Worm (Caenorhabditis elegans) whole organism, L1 larva: ENCODE measurements around the gene C44C10.5.
A peak's percentile ranks its signal among the peaks of the same experiment; 100 is the strongest.

ENCODE experiments used
- C16A3.4 ChIP-seq: fragments of 150-350 bp; optimal IDR thresholded peaks from 2 replicates; lab custom pipeline; 2014; ENCODE audit warnings: missing biosample characterization, missing genetic modification characterization
- C34B4.2 ChIP-seq: sonication (generic microtip); optimal IDR thresholded peaks from 2 replicates; lab custom pipeline; 2017; ENCODE audit warnings: mild to moderate bottlenecking, missing genetic modification characterization, missing compliant biosample characterization
- Y116A8C.19 ChIP-seq: sonication (generic microtip); optimal IDR thresholded peaks from 2 replicates; lab custom pipeline; 2016; ENCODE audit warnings: missing compliant biosample characterization, missing genetic modification characterization, borderline replicate concordance
- alr-1 ChIP-seq: fragments of 200-800 bp; sonication (Bioruptor generic); optimal IDR thresholded peaks from 2 replicates; lab custom pipeline; 2018; ENCODE audit warnings: borderline replicate concordance, mild to moderate bottlenecking, missing genetic modification characterization, missing compliant biosample characterization
- aly-2 ChIP-seq: fragments of 150-350 bp; optimal IDR thresholded peaks from 2 replicates; lab custom pipeline; 2014; ENCODE audit warnings: missing biosample characterization, missing genetic modification characterization
- blmp-1 ChIP-seq: fragments of 150-350 bp; optimal IDR thresholded peaks from 2 replicates; lab custom pipeline; 2014; ENCODE audit warnings: missing biosample characterization, missing genetic modification characterization
- ceh-63 ChIP-seq: fragments of 200-800 bp; sonication (Bioruptor generic); optimal IDR thresholded peaks from 2 replicates; lab custom pipeline; 2018; ENCODE audit warnings: mild to moderate bottlenecking, missing genetic modification characterization, missing compliant biosample characterization
- ceh-8 ChIP-seq: fragments of 200-800 bp; sonication (Bioruptor generic); optimal IDR thresholded peaks from 2 replicates; lab custom pipeline; 2018; ENCODE audit warnings: mild to moderate bottlenecking, missing genetic modification characterization, moderate library complexity, missing compliant biosample characterization
- ceh-88 ChIP-seq: fragments of 200-800 bp; sonication (Bioruptor generic); IDR thresholded peaks from 2 replicates; pipeline ENCODE4 v1.3.6; 2022; ENCODE audit warnings: missing genetic modification characterization, missing compliant biosample characterization
- dpl-1 ChIP-seq, 3 experiments: fragments of 150-350 bp in 2 of 3; sonication (generic microtip) in 1 of 3; optimal IDR thresholded peaks; 2 replicates each; lab custom pipeline; 2014 to 2017; ENCODE audit warnings: missing biosample characterization in 3 of 3, missing genetic modification characterization in 3 of 3, missing genetic modification reagents in 3 of 3
- efl-1 ChIP-seq, 4 experiments: fragments of 150-350 bp; optimal IDR thresholded peaks in 3 of 4; peaks in 1 of 4; 1 replicate in 1 of 4; 2 replicates in 3 of 4; lab custom pipeline; 2014; ENCODE audit warnings: missing biosample characterization in 2 of 4, missing genetic modification characterization in 2 of 4, missing genetic modification reagents in 2 of 4
- efl-3 ChIP-seq: fragments of 200-800 bp; sonication (Bioruptor generic); optimal IDR thresholded peaks from 2 replicates; lab custom pipeline; 2018; ENCODE audit warnings: mild to moderate bottlenecking, missing genetic modification characterization, missing compliant biosample characterization
- egl-13 ChIP-seq: sonication (generic microtip); optimal IDR thresholded peaks from 2 replicates; lab custom pipeline; 2016; ENCODE audit warnings: missing genotype, missing genetic modification reagents, missing genetic modification characterization, missing compliant biosample characterization
- egl-27 ChIP-seq, 2 experiments: fragments of 150-350 bp in 1 of 2; sonication (generic microtip); optimal IDR thresholded peaks; 3 replicates each; lab custom pipeline; 2017 to 2018; ENCODE audit warnings: missing biosample characterization in 2 of 2, missing genetic modification characterization in 2 of 2, missing genetic modification reagents in 2 of 2
- ets-5 ChIP-seq: fragments of 200-800 bp; sonication (Bioruptor generic); IDR thresholded peaks from 2 replicates; pipeline ENCODE4 v1.3.6; 2022; ENCODE audit warnings: missing genetic modification characterization, missing compliant biosample characterization
- fkh-8 ChIP-seq: sonication (generic microtip); optimal IDR thresholded peaks from 2 replicates; lab custom pipeline; 2016; ENCODE audit warnings: mild to moderate bottlenecking, missing genetic modification characterization, missing compliant biosample characterization
- fos-1 ChIP-seq: fragments of 150-350 bp; optimal IDR thresholded peaks from 2 replicates; lab custom pipeline; 2014; ENCODE audit warnings: missing biosample characterization, missing genetic modification characterization
- hlh-17 ChIP-seq: fragments of 200-800 bp; sonication (Bioruptor generic); optimal IDR thresholded peaks from 2 replicates; lab custom pipeline; 2018; ENCODE audit warnings: missing genetic modification characterization, mild to moderate bottlenecking, missing compliant biosample characterization, moderate library complexity, borderline replicate concordance
- irx-1 ChIP-seq: sonication (generic microtip); optimal IDR thresholded peaks from 2 replicates; lab custom pipeline; 2016; ENCODE audit warnings: missing genetic modification characterization, missing compliant biosample characterization
- isw-1 ChIP-seq: fragments of 200-800 bp; sonication (Bioruptor generic); IDR thresholded peaks from 2 replicates; pipeline ENCODE4 v1.3.6; 2022; ENCODE audit warnings: missing genetic modification characterization, missing compliant biosample characterization
- lin-13 ChIP-seq: fragments of 150-350 bp; optimal IDR thresholded peaks from 2 replicates; lab custom pipeline; 2014; ENCODE audit warnings: missing biosample characterization, missing genetic modification reagents, missing genetic modification characterization
- lin-14 ChIP-seq: fragments of 200-800 bp; sonication (Bioruptor generic); optimal IDR thresholded peaks from 2 replicates; lab custom pipeline; 2018; ENCODE audit warnings: mild to moderate bottlenecking, missing genetic modification characterization, moderate library complexity, missing compliant biosample characterization
- lin-15B ChIP-seq: fragments of 150-350 bp; sonication (generic microtip); optimal IDR thresholded peaks from 3 replicates; lab custom pipeline; 2014; ENCODE audit warnings: missing biosample characterization, missing genetic modification characterization
- lin-39 ChIP-seq: fragments of 150-350 bp; optimal IDR thresholded peaks from 2 replicates; lab custom pipeline; 2014; ENCODE audit warnings: missing biosample characterization, missing genetic modification reagents, missing genetic modification characterization
- lir-3 ChIP-seq: sonication (generic microtip); optimal IDR thresholded peaks from 2 replicates; lab custom pipeline; 2016; ENCODE audit warnings: mild to moderate bottlenecking, missing genetic modification characterization, moderate library complexity, missing compliant biosample characterization; ENCODE audit not compliant: poor library complexity
- mab-9 ChIP-seq: fragments of 200-800 bp; sonication (Bioruptor generic); IDR thresholded peaks from 2 replicates; pipeline ENCODE4 v1.3.6; 2022; ENCODE audit warnings: missing genetic modification reagents, missing genetic modification characterization, missing compliant biosample characterization
- mdl-1 ChIP-seq, 2 experiments: fragments of 150-350 bp; optimal IDR thresholded peaks; 2 replicates each; lab custom pipeline; 2014 to 2017; ENCODE audit warnings: missing biosample characterization in 2 of 2, missing genetic modification characterization in 2 of 2, inconsistent platforms in 1 of 2
- nhr-12 ChIP-seq: sonication (generic microtip); optimal IDR thresholded peaks from 2 replicates; lab custom pipeline; 2017; ENCODE audit warnings: missing biosample characterization, missing genetic modification characterization
- nhr-237 ChIP-seq: fragments of 150-350 bp; optimal IDR thresholded peaks from 2 replicates; lab custom pipeline; 2014; ENCODE audit warnings: missing biosample characterization, missing genetic modification characterization
- nhr-28 ChIP-seq: fragments of 150-350 bp; optimal IDR thresholded peaks from 2 replicates; lab custom pipeline; 2014; ENCODE audit warnings: missing biosample characterization, missing genetic modification characterization
- nhr-71 ChIP-seq: sonication (generic microtip); optimal IDR thresholded peaks from 2 replicates; lab custom pipeline; 2016; ENCODE audit warnings: mild to moderate bottlenecking, missing genetic modification characterization, moderate library complexity, missing compliant biosample characterization
- nhr-76 ChIP-seq: sonication (generic microtip); optimal IDR thresholded peaks from 2 replicates; lab custom pipeline; 2017; ENCODE audit warnings: missing biosample characterization, missing genetic modification characterization
- nhr-85 ChIP-seq: sonication (generic microtip); peaks from one replicate; lab custom pipeline; 2016; ENCODE audit warnings: missing genetic modification characterization, inconsistent platforms, missing compliant biosample characterization
- nhr-90 ChIP-seq: sonication (generic microtip); optimal IDR thresholded peaks from 2 replicates; lab custom pipeline; 2016; ENCODE audit warnings: mild to moderate bottlenecking, missing genetic modification characterization, missing compliant biosample characterization; ENCODE audit not compliant: poor library complexity
- pag-3 ChIP-seq: sonication (generic microtip); optimal IDR thresholded peaks from 2 replicates; lab custom pipeline; 2017; ENCODE audit warnings: missing genetic modification characterization, mild to moderate bottlenecking, missing compliant biosample characterization, antibody characterized with exemption, borderline replicate concordance; ENCODE audit not compliant: insufficient read depth
- pax-3 ChIP-seq: fragments of 200-800 bp; sonication (Bioruptor generic); optimal IDR thresholded peaks from 2 replicates; lab custom pipeline; 2018; ENCODE audit warnings: mild to moderate bottlenecking, missing genetic modification characterization, moderate library complexity, missing compliant biosample characterization
- skn-1 ChIP-seq: fragments of 150-350 bp; optimal IDR thresholded peaks from 2 replicates; lab custom pipeline; 2014; ENCODE audit warnings: missing biosample characterization, missing genetic modification characterization
- snu-23 ChIP-seq: sonication (generic microtip); optimal IDR thresholded peaks from 2 replicates; lab custom pipeline; 2016; ENCODE audit warnings: missing genetic modification characterization, missing compliant biosample characterization
- sptf-1 ChIP-seq: fragments of 150-350 bp; optimal IDR thresholded peaks from 2 replicates; lab custom pipeline; 2014; ENCODE audit warnings: missing biosample characterization, missing genetic modification characterization
- swsn-7 ChIP-seq: sonication (generic microtip); optimal IDR thresholded peaks from 2 replicates; lab custom pipeline; 2016; ENCODE audit warnings: missing genetic modification characterization, missing compliant biosample characterization
- tlp-1 ChIP-seq: fragments of 150-350 bp; optimal IDR thresholded peaks from 2 replicates; lab custom pipeline; 2014; ENCODE audit warnings: missing biosample characterization, missing genetic modification characterization
- unc-130 ChIP-seq: fragments of 150-350 bp; optimal IDR thresholded peaks from 2 replicates; lab custom pipeline; 2017; ENCODE audit warnings: missing biosample characterization, missing genetic modification characterization, inconsistent platforms
- vab-15 ChIP-seq: sonication (generic microtip); optimal IDR thresholded peaks from 2 replicates; lab custom pipeline; 2017; ENCODE audit warnings: missing genotype, mild to moderate bottlenecking, missing genetic modification characterization, missing compliant biosample characterization
- xbp-1 ChIP-seq: sonication (generic microtip); optimal IDR thresholded peaks from 2 replicates; lab custom pipeline; 2016; ENCODE audit warnings: missing genetic modification characterization, missing compliant biosample characterization
- zip-4 ChIP-seq: fragments of 200-800 bp; sonication (Bioruptor generic); optimal IDR thresholded peaks from 2 replicates; lab custom pipeline; 2018; ENCODE audit warnings: mild to moderate bottlenecking, missing genetic modification characterization, moderate library complexity, missing compliant biosample characterization
- ztf-11 ChIP-seq, 2 experiments: sonication (generic microtip); optimal IDR thresholded peaks; 2 replicates each; lab custom pipeline; 2016 to 2017; ENCODE audit warnings: missing genetic modification characterization in 2 of 2, missing biosample characterization in 1 of 2, missing compliant biosample characterization in 1 of 2

The C44C10.5 gene

DNA sequence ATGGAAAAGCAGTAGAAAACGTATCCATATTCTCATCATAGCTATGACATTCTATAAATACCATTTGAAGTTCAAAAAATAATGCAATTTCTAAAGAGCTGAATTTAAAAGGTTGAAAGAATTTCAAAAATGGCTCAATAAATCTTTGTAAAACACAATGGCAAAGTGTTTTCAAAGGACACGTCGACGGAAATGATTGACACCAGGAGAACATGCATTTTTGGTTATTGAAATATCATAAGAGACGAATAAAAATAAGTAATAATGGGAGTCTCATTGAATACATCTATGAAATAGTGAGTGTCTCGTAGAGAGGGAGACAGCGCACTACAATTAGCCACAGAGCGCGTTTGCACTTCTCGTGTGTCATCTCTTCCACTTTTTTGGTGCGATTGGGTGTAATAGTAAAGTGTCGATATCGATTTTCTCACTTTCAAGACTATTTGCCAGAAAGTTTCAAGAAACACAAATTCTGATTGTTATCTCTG, 33.8 kb upstream of the C44C10.5 start, which contains the start of gene T04F8.2 (continued):
- TF ChIP-seq fkh-8 (tag; lab: Kevin White, UChicago) (peak; percentile 34), nhr-28 (tag; lab: Kevin White, UChicago) (no peak), alr-1 (no peak), C34B4.2 (no peak), sptf-1 (tag; lab: Kevin White, UChicago) (no peak), ets-5 (no peak), lin-39 (tag; lab: Kevin White, UChicago) (no peak), lir-3 (tag; lab: Kevin White, UChicago) (no peak), lin-13 (GFP tag; lab: Kevin White, UChicago) (no peak), hlh-17 (no peak), nhr-12 (no peak), efl-3 (GFP tag; lab: Kevin White, UChicago) (no peak), vab-15 (tag; lab: Kevin White, UChicago) (peak; percentile 94), ztf-11 (tag; optimal IDR thresholded peaks at IDR 0.05; lab: Kevin White, UChicago) (no peak), lin-15B (peak; percentile 32), isw-1 (GFP tag; lab: Robert Waterston, UW) (peak; percentile 17; the same call in 1 of the 2 replicates), nhr-85 (tag; lab: Kevin White, UChicago) (peak; percentile 79), Y116A8C.19 (tag; lab: Kevin White, UChicago) (no peak), mdl-1 (tag; optimal IDR thresholded peaks at IDR 0.05; lab: Kevin White, UChicago) (peak in 1 of 2 experiments; percentile 58), unc-130 (tag; lab: Kevin White, UChicago) (peak; percentile 62), skn-1 (tag; lab: Kevin White, UChicago) (peak; percentile 50), zip-4 (GFP tag; lab: Kevin White, UChicago) (no peak), fos-1 (tag; lab: Kevin White, UChicago) (peak; percentile 30), ceh-8 (no peak), C16A3.4 (tag; lab: Kevin White, UChicago) (peak; percentile 88), nhr-71 (tag; lab: Kevin White, UChicago) (peak; percentile 72), nhr-90 (tag; lab: Kevin White, UChicago) (peak; percentile 24), egl-13 (no peak), blmp-1 (tag; lab: Kevin White, UChicago) (peak; percentile 64), xbp-1 (tag; lab: Kevin White, UChicago) (peak; percentile 55), pax-3 (tag; lab: Kevin White, UChicago) (no peak), irx-1 (no peak), mab-9 (GFP tag; lab: Robert Waterston, UW) (no peak), egl-27 (tag; optimal IDR thresholded peaks at IDR 0.05; lab: Kevin White, UChicago) (no peak), pag-3 (tag; lab: Kevin White, UChicago) (no peak), aly-2 (no peak), ceh-63 (GFP tag; lab: Kevin White, UChicago) (no peak), nhr-237 (tag; lab: Kevin White, UChicago) (no peak)

DNA sequence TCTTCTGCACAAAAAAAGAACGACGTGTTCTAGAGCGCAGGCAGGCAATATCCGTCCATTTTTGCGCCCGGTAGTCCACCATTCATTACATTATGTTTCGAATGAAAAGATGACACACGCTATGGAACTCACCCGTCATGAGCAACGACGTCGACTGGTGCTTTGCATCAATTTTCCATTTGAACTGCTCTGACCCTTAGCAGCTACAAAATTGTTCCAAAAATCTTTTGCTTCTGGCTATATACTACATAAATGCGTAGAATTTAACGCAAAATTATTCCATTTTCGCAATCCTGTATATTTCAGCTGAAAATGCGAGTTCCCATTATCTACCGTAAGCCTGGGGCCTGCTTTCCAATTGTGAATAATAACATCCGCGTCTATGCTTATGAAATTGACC, 32.0 kb upstream of the C44C10.5 start, which contains the start of gene T04F8.3:
TSS of gene T04F8.3 (plus strand) at position 301 of the 400 bp plus-strand sequence.
- TF ChIP-seq ceh-88 (no peak), dpl-1 (GFP tag; optimal IDR thresholded peaks at IDR 0.05; lab: Kevin White, UChicago) (no peak), nhr-76 (tag; lab: Kevin White, UChicago) (no peak), swsn-7 (tag; lab: Kevin White, UChicago) (no peak), tlp-1 (tag; lab: Kevin White, UChicago) (no peak), pax-3 (tag; lab: Kevin White, UChicago) (no peak), snu-23 (GFP tag; lab: Kevin White, UChicago) (no peak), lin-14 (no peak), lin-13 (GFP tag; lab: Kevin White, UChicago) (no peak), efl-1 (optimal IDR thresholded peaks at IDR 0.05; lab: Kevin White, UChicago) (no peak), efl-1 (GFP tag; optimal IDR thresholded peaks at IDR 0.05 in 1 of 2; lab: Kevin White, UChicago) (no peak)
